Fruit fly (Drosophila melanogaster): ENCODE results near the gene CG14443.

CG14443 gene

DNA sequence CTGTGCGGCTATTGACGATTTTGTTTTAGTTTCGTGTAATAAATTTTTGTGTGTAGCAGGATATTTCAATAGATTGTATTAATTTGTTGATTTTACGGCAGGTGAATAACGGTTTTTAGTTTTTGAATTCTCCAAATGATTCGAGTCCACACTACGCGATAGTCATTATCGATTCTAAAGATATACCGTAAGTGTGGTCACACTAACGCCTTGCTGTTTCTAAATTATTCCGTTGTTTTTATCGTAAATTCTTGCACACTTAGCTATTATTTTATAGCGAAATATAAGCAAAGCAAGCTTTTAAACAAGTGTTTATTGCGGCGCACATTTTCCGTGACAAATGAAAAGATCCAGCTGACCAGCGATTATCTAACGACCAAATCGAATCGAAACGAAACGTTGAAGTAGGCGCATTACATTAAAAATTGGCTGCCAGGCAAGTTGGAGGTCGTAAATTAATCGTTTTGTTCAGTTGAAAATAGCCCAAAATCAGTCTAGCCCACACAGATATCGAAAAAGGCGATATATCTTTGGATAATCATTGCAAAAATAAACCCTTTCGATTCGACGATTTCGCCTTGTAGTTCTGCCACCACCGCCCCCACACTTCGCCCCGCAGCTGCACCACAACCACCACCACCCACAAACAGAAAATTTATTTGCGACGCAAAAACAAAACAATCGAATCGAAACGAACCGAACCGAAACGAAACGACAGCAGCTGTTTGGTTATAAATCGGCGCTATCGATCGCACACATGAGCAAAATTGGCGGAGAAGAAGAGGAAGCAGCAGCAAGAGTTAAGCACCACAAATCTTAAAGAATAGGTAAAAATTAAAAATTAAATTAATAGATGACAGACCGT lies 50.1 kb downstream of the CG14443 start, which contains the start of gene Pink1 (continued):
- TF ChIP-seq bbx (GFP tag; IDR thresholded peaks at IDR 0.05; ENCODE audit: partially characterized antibody) (peak; percentile 47; the same call in 1 of the 2 replicates), CG9437 (GFP tag; optimal IDR thresholded peaks at IDR 0.05) (no peak), Aef1 (GFP tag; IDR thresholded peaks at IDR 0.05) (no peak), tna (GFP tag; IDR thresholded peaks at IDR 0.05; ENCODE audit: partially characterized antibody) (peak; percentile 24; the same call in 1 of the 2 replicates), CG42726 (GFP tag; IDR thresholded peaks at IDR 0.05; ENCODE audit: partially characterized antibody) (0 out of 2 replicates have a peak, but pooled peaks have one; percentile 27), CG34376 (GFP tag; optimal IDR thresholded peaks at IDR 0.05) (peak; percentile 30), chm (GFP tag; IDR thresholded peaks at IDR 0.05) (no peak), CG11093 (GFP tag; IDR thresholded peaks at IDR 0.05) (no peak), CG14710 (tag; optimal IDR thresholded peaks at IDR 0.05) (peak; percentile 99), CG6791 (GFP tag; IDR thresholded peaks at IDR 0.05; ENCODE audit: partially characterized antibody) (peak; percentile 60; the same call in 1 of the 3 replicates), Sin3A (optimal IDR thresholded peaks at IDR 0.05) (peak; percentile 11), CG32532 (GFP tag; IDR thresholded peaks at IDR 0.05) (no peak), lilli (GFP tag; optimal IDR thresholded peaks at IDR 0.05) (no peak), CG3065 (GFP tag; optimal IDR thresholded peaks at IDR 0.05) (no peak), dmrt11E (tag; optimal IDR thresholded peaks at IDR 0.05) (no peak), CG9797 (GFP tag; optimal IDR thresholded peaks at IDR 0.05) (peak; percentile 42), crp (GFP tag; optimal IDR thresholded peaks at IDR 0.05) (peak in 1 of 2 experiments; percentile 67), CG12659 (GFP tag; optimal IDR thresholded peaks at IDR 0.05) (peak; percentile 45), CG10431 (GFP tag; optimal IDR thresholded peaks at IDR 0.05) (no peak), BEAF-32 (GFP tag; optimal IDR thresholded peaks at IDR 0.05) (peak; percentile 72), CG34224 (GFP tag; IDR thresholded peaks at IDR 0.05; ENCODE audit: partially characterized antibody) (peak; percentile 15; the same call in 2 of the 3 replicates), CG15514 (GFP tag; optimal IDR thresholded peaks at IDR 0.05) (peak; percentile 36), crol (GFP tag; IDR thresholded peaks at IDR 0.05) (peak; percentile 91), pita (GFP tag; optimal IDR thresholded peaks at IDR 0.05) (peak; percentile 42), ase (GFP tag; IDR thresholded peaks at IDR 0.05) (no peak), Ets97D (GFP tag; optimal IDR thresholded peaks at IDR 0.05) (peak; percentile 1), CG9727 (GFP tag; optimal IDR thresholded peaks at IDR 0.05) (no peak), wor (GFP tag; IDR thresholded peaks at IDR 0.05) (no peak), pnt (GFP tag; optimal IDR thresholded peaks at IDR 0.05) (no peak), pfk (GFP tag; optimal IDR thresholded peaks at IDR 0.05) (peak; percentile 96)

All from whole organism, embryonic.